Fruit fly (Drosophila melanogaster) whole organism, embryonic: ENCODE data around the gene acj6.

Experiments used
- BEAF-32 ChIP-seq: fragments of 200-800 bp; sonication (Bioruptor generic); optimal IDR thresholded peaks from 3 replicates; lab custom pipeline; 2017; ENCODE audit warnings: missing biosample characterization, missing genetic modification characterization, mild to moderate bottlenecking, moderate library complexity, missing genetic modification reagents
- Bdp1 ChIP-seq: fragments of 200-800 bp; sonication (Bioruptor generic); optimal IDR thresholded peaks from 3 replicates; lab custom pipeline; 2016; ENCODE audit warnings: missing biosample characterization, missing genetic modification characterization
- Bgb ChIP-seq: fragments of 200-800 bp; sonication (Bioruptor generic); IDR thresholded peaks from 2 replicates; pipeline ENCODE4 v1.3.6; 2022; ENCODE audit warnings: missing biosample characterization, missing genetic modification characterization; ENCODE audit not compliant: partially characterized antibody
- CG10274 ChIP-seq: fragments of 200-800 bp; sonication (Bioruptor generic); optimal IDR thresholded peaks from 3 replicates; lab custom pipeline; 2017; ENCODE audit warnings: missing biosample characterization, mild to moderate bottlenecking, missing genetic modification characterization
- CG11723 ChIP-seq: fragments of 200-800 bp; sonication (Bioruptor generic); optimal IDR thresholded peaks from 2 replicates; lab custom pipeline; 2017; ENCODE audit warnings: missing biosample characterization, mild to moderate bottlenecking, missing genetic modification characterization
- CG12219 ChIP-seq: fragments of 200-800 bp; sonication (Bioruptor generic); optimal IDR thresholded peaks from 3 replicates; lab custom pipeline; 2018; ENCODE audit warnings: missing biosample characterization, mild to moderate bottlenecking, missing genetic modification characterization
- CG12236 ChIP-seq: fragments of 200-800 bp; sonication (Bioruptor generic); optimal IDR thresholded peaks from 2 replicates; lab custom pipeline; 2016; ENCODE audit warnings: missing biosample characterization, missing genetic modification characterization
- CG12659 ChIP-seq: fragments of 200-800 bp; sonication (Bioruptor generic); optimal IDR thresholded peaks from 3 replicates; lab custom pipeline; 2017; ENCODE audit warnings: mild to moderate bottlenecking, missing biosample characterization, missing genetic modification reagents, missing genetic modification characterization
- CG12769 ChIP-seq: fragments of 200-800 bp; sonication (Bioruptor generic); optimal IDR thresholded peaks from 2 replicates; lab custom pipeline; 2019; ENCODE audit warnings: missing biosample characterization, mild to moderate bottlenecking, missing genetic modification characterization, moderate library complexity
- CG13287 ChIP-seq: fragments of 200-800 bp; sonication (Bioruptor generic); IDR thresholded peaks from 2 replicates; pipeline ENCODE4 v1.3.6; 2022; ENCODE audit warnings: missing biosample characterization, missing genetic modification characterization; ENCODE audit not compliant: partially characterized antibody
- CG14710 ChIP-seq: fragments of 200-800 bp; sonication (Bioruptor generic); optimal IDR thresholded peaks from 3 replicates; lab custom pipeline; 2019; ENCODE audit warnings: missing biosample characterization, mild to moderate bottlenecking, missing genetic modification characterization, moderate library complexity
- CG14965 ChIP-seq: fragments of 200-800 bp; sonication (Bioruptor generic); optimal IDR thresholded peaks from 2 replicates; lab custom pipeline; 2016; ENCODE audit warnings: missing biosample characterization, missing genetic modification characterization, borderline replicate concordance
- CG15479 ChIP-seq: fragments of 200-800 bp; sonication (Bioruptor generic); optimal IDR thresholded peaks from 3 replicates; lab custom pipeline; 2019; ENCODE audit warnings: missing biosample characterization, mild to moderate bottlenecking, missing genetic modification characterization, moderate library complexity
- CG15514 ChIP-seq: fragments of 200-800 bp; sonication (Bioruptor generic); optimal IDR thresholded peaks from 3 replicates; lab custom pipeline; 2017; ENCODE audit warnings: missing biosample characterization, missing genetic modification characterization, mild to moderate bottlenecking, moderate library complexity, missing genetic modification reagents
- CG15601 ChIP-seq: fragments of 200-800 bp; sonication (Bioruptor generic); optimal IDR thresholded peaks from 3 replicates; lab custom pipeline; 2019; ENCODE audit warnings: missing biosample characterization, mild to moderate bottlenecking, missing genetic modification characterization, moderate library complexity
- CG16813 ChIP-seq: fragments of 200-800 bp; sonication (Bioruptor generic); IDR thresholded peaks from 3 replicates; pipeline ENCODE4 v1.3.6; 2022; ENCODE audit warnings: missing biosample characterization, missing genetic modification characterization; ENCODE audit not compliant: partially characterized antibody
- CG17186 ChIP-seq: fragments of 200-800 bp; sonication (Bioruptor generic); optimal IDR thresholded peaks from 3 replicates; lab custom pipeline; 2017; ENCODE audit warnings: missing biosample characterization, missing genetic modification reagents, missing genetic modification characterization
- CG2116 ChIP-seq: fragments of 200-800 bp; sonication (Bioruptor generic); optimal IDR thresholded peaks from 3 replicates; lab custom pipeline; 2018; ENCODE audit warnings: missing biosample characterization, mild to moderate bottlenecking, missing genetic modification characterization
- CG2199 ChIP-seq: fragments of 200-800 bp; sonication (Bioruptor generic); IDR thresholded peaks from 3 replicates; pipeline ENCODE4 v1.3.6; 2022; ENCODE audit warnings: missing biosample characterization, missing genetic modification characterization
- CG2889 ChIP-seq: fragments of 200-800 bp; sonication (Bioruptor generic); IDR thresholded peaks from 3 replicates; pipeline ENCODE4 v1.3.6; 2022; ENCODE audit warnings: missing biosample characterization, missing genetic modification characterization
- CG32532 ChIP-seq: fragments of 200-800 bp; sonication (Bioruptor generic); IDR thresholded peaks from 2 replicates; pipeline ENCODE4 v1.3.6; 2022; ENCODE audit warnings: missing biosample characterization, missing genetic modification characterization
- CG32767 ChIP-seq: fragments of 200-800 bp; sonication (Bioruptor generic); IDR thresholded peaks from 2 replicates; pipeline ENCODE4 v1.3.6; 2022; ENCODE audit warnings: missing biosample characterization, missing genetic modification characterization
- CG4617 ChIP-seq: fragments of 200-800 bp; sonication (Bioruptor generic); optimal IDR thresholded peaks from 3 replicates; lab custom pipeline; 2016; ENCODE audit warnings: missing biosample characterization, missing genetic modification characterization, borderline replicate concordance
- CG4707 ChIP-seq: fragments of 200-800 bp; sonication (Bioruptor generic); optimal IDR thresholded peaks from 2 replicates; lab custom pipeline; 2018; ENCODE audit warnings: missing biosample characterization, mild to moderate bottlenecking, missing genetic modification characterization, moderate library complexity
- CG6654 ChIP-seq: fragments of 200-800 bp; sonication (Bioruptor generic); optimal IDR thresholded peaks from 2 replicates; lab custom pipeline; 2017; ENCODE audit warnings: missing biosample characterization, mild to moderate bottlenecking, missing genetic modification characterization
- CG8290 ChIP-seq, 3 experiments: fragments of 200-800 bp; sonication (Bioruptor generic); optimal IDR thresholded peaks; 2 replicates each; lab custom pipeline; 2016 to 2019; ENCODE audit warnings: missing biosample characterization in 3 of 3, missing genetic modification characterization in 3 of 3, mild to moderate bottlenecking in 2 of 3, moderate library complexity in 1 of 3
- CG9437 ChIP-seq: fragments of 200-800 bp; sonication (Bioruptor generic); optimal IDR thresholded peaks from 2 replicates; lab custom pipeline; 2018; ENCODE audit warnings: missing biosample characterization, mild to moderate bottlenecking, missing genetic modification characterization
- CG9797 ChIP-seq: fragments of 200-800 bp; sonication (Bioruptor generic); optimal IDR thresholded peaks from 3 replicates; lab custom pipeline; 2018; ENCODE audit warnings: missing biosample characterization, mild to moderate bottlenecking, missing genetic modification characterization
- CG9876 ChIP-seq: fragments of 200-800 bp; sonication (Bioruptor generic); optimal IDR thresholded peaks from 2 replicates; lab custom pipeline; 2016; ENCODE audit warnings: missing biosample characterization, missing genetic modification characterization
- Ets97D ChIP-seq: fragments of 200-800 bp; sonication (Bioruptor generic); optimal IDR thresholded peaks from 3 replicates; lab custom pipeline; 2016; ENCODE audit warnings: missing biosample characterization, missing genetic modification characterization
- HLH4C ChIP-seq: fragments of 200-800 bp; sonication (Bioruptor generic); IDR thresholded peaks from 3 replicates; pipeline ENCODE4 v1.3.6; 2022; ENCODE audit warnings: missing biosample characterization, missing genetic modification characterization; ENCODE audit not compliant: partially characterized antibody
- Hmr ChIP-seq: fragments of 200-800 bp; sonication (Bioruptor generic); optimal IDR thresholded peaks from 3 replicates; lab custom pipeline; 2017; ENCODE audit warnings: mild to moderate bottlenecking, missing biosample characterization, missing genetic modification reagents, missing genetic modification characterization
- Med ChIP-seq: fragments of 200-800 bp; sonication (Bioruptor generic); peaks from one replicate; lab custom pipeline; 2016; ENCODE audit warnings: missing biosample characterization, missing genetic modification characterization, mild to moderate bottlenecking, inconsistent platforms, moderate library complexity
- Rfx ChIP-seq: fragments of 200-800 bp; sonication (Bioruptor generic); IDR thresholded peaks from 2 replicates; pipeline ENCODE4 v1.3.6; 2022; ENCODE audit warnings: missing biosample characterization, missing genetic modification characterization
- bab2 ChIP-seq: fragments of 200-800 bp; sonication (Bioruptor generic); optimal IDR thresholded peaks from 2 replicates; lab custom pipeline; 2016; ENCODE audit warnings: missing biosample characterization, missing genetic modification characterization
- bcd ChIP-seq: fragments of 200-800 bp; sonication (Bioruptor generic); optimal IDR thresholded peaks from 2 replicates; lab custom pipeline; 2017; ENCODE audit warnings: missing biosample characterization, mild to moderate bottlenecking, missing genetic modification characterization
- esg ChIP-seq: fragments of 200-800 bp; sonication (Bioruptor generic); conservative IDR thresholded peaks from 2 replicates; pipeline ENCODE4 v1.3.6; 2022; ENCODE audit warnings: missing biosample characterization, missing genetic modification characterization
- exex ChIP-seq: fragments of 200-800 bp; sonication (Bioruptor generic); optimal IDR thresholded peaks from 4 replicates; lab custom pipeline; 2018; ENCODE audit warnings: missing biosample characterization, mild to moderate bottlenecking, missing genetic modification characterization, moderate library complexity
- gfzf ChIP-seq: fragments of 200-800 bp; sonication (Bioruptor generic); optimal IDR thresholded peaks from 2 replicates; lab custom pipeline; 2016; ENCODE audit warnings: missing biosample characterization, mild to moderate bottlenecking, missing genetic modification characterization, moderate library complexity
- jumu ChIP-seq: fragments of 200-800 bp; sonication (Bioruptor generic); optimal IDR thresholded peaks from 3 replicates; lab custom pipeline; 2016; ENCODE audit warnings: missing biosample characterization, missing genetic modification characterization
- knrl ChIP-seq: fragments of 200-800 bp; sonication (Bioruptor generic); IDR thresholded peaks from 3 replicates; pipeline ENCODE4 v1.3.6; 2022; ENCODE audit warnings: missing biosample characterization, missing genetic modification characterization; ENCODE audit not compliant: partially characterized antibody
- seq ChIP-seq: fragments of 200-800 bp; sonication (Bioruptor generic); IDR thresholded peaks from 2 replicates; pipeline ENCODE4 v1.3.6; 2022; ENCODE audit warnings: missing biosample characterization, missing genetic modification characterization
- ssp ChIP-seq: fragments of 200-800 bp; sonication (Bioruptor generic); IDR thresholded peaks from 2 replicates; pipeline ENCODE4 v1.3.6; 2022; ENCODE audit warnings: missing biosample characterization, missing genetic modification characterization
- stwl ChIP-seq: fragments of 200-800 bp; sonication (Bioruptor generic); optimal IDR thresholded peaks from 3 replicates; lab custom pipeline; 2018; ENCODE audit warnings: missing biosample characterization, mild to moderate bottlenecking, missing genetic modification characterization, moderate library complexity
- tll ChIP-seq, 2 experiments: fragments of 200-800 bp in 1 of 2; fragments of >200 bp in 1 of 2; sonication (Bioruptor generic) in 1 of 2; optimal IDR thresholded peaks; 2 replicates each; lab custom pipeline; 2017 to 2019; ENCODE audit warnings: missing biosample characterization in 2 of 2, missing genetic modification characterization in 2 of 2, mild to moderate bottlenecking in 1 of 2, moderate library complexity in 1 of 2
- trem ChIP-seq: fragments of 200-800 bp; optimal IDR thresholded peaks from 3 replicates; lab custom pipeline; 2019; ENCODE audit warnings: missing biosample characterization, mild to moderate bottlenecking, missing genetic modification characterization, moderate library complexity

Gene acj6

dm6 chrX:15319699-15320482, 59.0 kb downstream of the acj6 start (continued):
- TF ChIP-seq trem (tag; lab: Kevin White, UChicago) (peak; percentile 25), stwl (peak; percentile 73), CG15514 (peak; percentile 58), CG9797 (GFP tag; lab: Kevin White, UChicago) (peak; percentile 95), CG2199 (0 out of 3 replicates have a peak, but pooled peaks have one; percentile 23), CG32532 (GFP tag; lab: Robert Waterston, UW) (no peak), Ets97D (GFP tag; lab: Kevin White, UChicago) (peak; percentile 2), CG14965 (no peak), CG11723 (GFP tag; lab: Kevin White, UChicago) (no peak), CG16813 (0 out of 3 replicates have a peak, but pooled peaks have one; percentile 29), seq (GFP tag; lab: Robert Waterston, UW) (0 out of 2 replicates have a peak, but pooled peaks have one; percentile 13), CG12219 (GFP tag; lab: Kevin White, UChicago) (no peak), Bgb (GFP tag; lab: Robert Waterston, UW) (peak; percentile 22; the same call in 1 of the 2 replicates), CG15601 (tag; lab: Kevin White, UChicago) (peak; percentile 8), Rfx (GFP tag; lab: Robert Waterston, UW) (0 out of 2 replicates have a peak, but pooled peaks have one; percentile 19), CG17186 (peak; percentile 51), CG2116 (GFP tag; lab: Kevin White, UChicago) (peak; percentile 15), knrl (GFP tag; lab: Robert Waterston, UW) (peak; percentile 22; the same call in 2 of the 3 replicates), ssp (0 out of 2 replicates have a peak, but pooled peaks have one; percentile 23), CG6654 (GFP tag; lab: Kevin White, UChicago) (no peak), tll (GFP tag; optimal IDR thresholded peaks at IDR 0.05; lab: Kevin White, UChicago) (peak in 1 of 2 experiments; percentile 36), jumu (GFP tag; lab: Kevin White, UChicago) (no peak), BEAF-32 (GFP tag; lab: Kevin White, UChicago) (peak; percentile 49), CG4707 (GFP tag; lab: Kevin White, UChicago) (no peak), CG32767 (GFP tag; lab: Robert Waterston, UW) (peak; percentile 22; the same call in 1 of the 2 replicates), HLH4C (GFP tag; lab: Robert Waterston, UW) (0 out of 3 replicates have a peak, but pooled peaks have one; percentile 26), exex (tag; lab: Kevin White, UChicago) (peak; percentile 20), CG8290 (GFP tag; optimal IDR thresholded peaks at IDR 0.05; lab: Kevin White, UChicago) (no peak), CG8290 (tag; optimal IDR thresholded peaks at IDR 0.05; lab: Kevin White, UChicago) (peak in 1 of 2 experiments; percentile 0), CG4617 (GFP tag; lab: Kevin White, UChicago) (peak; percentile 27), CG10274 (GFP tag; lab: Kevin White, UChicago) (peak; percentile 88), CG14710 (tag; lab: Kevin White, UChicago) (peak; percentile 12), gfzf (GFP tag; lab: Kevin White, UChicago) (peak; percentile 84), CG13287 (0 out of 2 replicates have a peak, but pooled peaks have one; percentile 9), bab2 (GFP tag; lab: Kevin White, UChicago) (no peak), Hmr (GFP tag; lab: Kevin White, UChicago) (peak; percentile 8), CG12659 (GFP tag; lab: Kevin White, UChicago) (peak; percentile 56), bcd (no peak), CG12236 (GFP tag; lab: Kevin White, UChicago) (no peak), CG2889 (no peak), CG12769 (peak; percentile 44), Med (peak; percentile 73), CG9437 (GFP tag; lab: Kevin White, UChicago) (peak; percentile 6), esg (no peak), CG15479 (GFP tag; lab: Kevin White, UChicago) (peak; percentile 25), CG9876 (GFP tag; lab: Kevin White, UChicago) (no peak), Bdp1 (GFP tag; lab: Kevin White, UChicago) (no peak)
